Fruit fly (Drosophila melanogaster) whole organism: ENCODE measurements around the gene Faf2.

ENCODE experiments used
- Dll ChIP-seq: fragments of >200 bp; optimal IDR thresholded peaks from 2 replicates; lab custom pipeline; 2017
- pan ChIP-seq: fragments of >200 bp; optimal IDR thresholded peaks from 2 replicates; lab custom pipeline; 2017
- psq ChIP-seq: fragments of >200 bp; optimal IDR thresholded peaks from 2 replicates; lab custom pipeline; 2017

DNA sequence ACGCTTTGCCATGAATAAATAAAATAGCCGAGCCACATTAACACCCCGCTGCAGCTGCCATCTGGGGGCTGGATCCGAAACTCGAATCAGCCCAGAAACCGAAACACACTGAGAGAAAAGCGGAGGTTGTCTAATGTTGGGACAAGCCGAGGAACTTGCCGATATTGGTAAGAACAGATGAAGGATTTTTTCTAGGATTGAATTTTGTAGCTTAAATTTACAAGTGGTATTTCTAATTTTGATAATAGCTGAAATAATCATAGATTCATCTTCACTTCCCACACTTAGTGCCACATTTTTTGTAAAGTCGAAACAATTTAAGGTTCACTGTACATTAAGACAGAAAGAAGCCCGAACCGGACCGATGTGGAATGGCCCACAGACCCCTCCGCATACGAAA lies 43.5 kb upstream of the Faf2 start:
- TF ChIP-seq pan (lab: Kevin White, UChicago) (no peak), psq (no peak), Dll (lab: Kevin White, UChicago) (no peak)
